Fruit fly (Drosophila melanogaster) whole organism, prepupa: ENCODE data around the gene Larp7.

Experiments
- CG10631 ChIP-seq: fragments of 200-800 bp; sonication (Bioruptor generic); optimal IDR thresholded peaks from 2 replicates; lab custom pipeline; 2016; ENCODE audit warnings: missing biosample characterization, missing genetic modification characterization
- CG8632 ChIP-seq: fragments of 200-800 bp; sonication (Bioruptor generic); optimal IDR thresholded peaks from 3 replicates; lab custom pipeline; 2016; ENCODE audit warnings: missing biosample characterization, missing genetic modification characterization
- Ets21C ChIP-seq: fragments of 200-800 bp; sonication (Bioruptor generic); optimal IDR thresholded peaks from 3 replicates; lab custom pipeline; 2016; ENCODE audit warnings: missing biosample characterization, missing genetic modification characterization
- Hr38 ChIP-seq: sonication (Bioruptor generic); optimal IDR thresholded peaks from 2 replicates; lab custom pipeline; 2016; ENCODE audit warnings: missing biosample characterization, missing genetic modification characterization
- Smox ChIP-seq: fragments of 200-800 bp; sonication (Bioruptor generic); optimal IDR thresholded peaks from 3 replicates; lab custom pipeline; 2016; ENCODE audit warnings: missing biosample characterization, missing genetic modification characterization
- Sox14 ChIP-seq: fragments of 200-800 bp; sonication (Bioruptor generic); optimal IDR thresholded peaks from 3 replicates; lab custom pipeline; 2016; ENCODE audit warnings: missing biosample characterization, missing genetic modification characterization
- Sox15 ChIP-seq: fragments of 200-800 bp; sonication (Bioruptor generic); optimal IDR thresholded peaks from 3 replicates; lab custom pipeline; 2016; ENCODE audit warnings: missing biosample characterization, missing genetic modification characterization
- cyc ChIP-seq: fragments of 200-800 bp; sonication (Bioruptor generic); optimal IDR thresholded peaks from 3 replicates; lab custom pipeline; 2016; ENCODE audit warnings: missing biosample characterization, missing genetic modification characterization
- dac ChIP-seq: fragments of 200-800 bp; sonication (Bioruptor generic); optimal IDR thresholded peaks from 2 replicates; lab custom pipeline; 2017; ENCODE audit warnings: missing biosample characterization, mild to moderate bottlenecking, missing genetic modification characterization
- esn ChIP-seq: fragments of 200-800 bp; sonication (Bioruptor generic); optimal IDR thresholded peaks from 2 replicates; lab custom pipeline; 2016; ENCODE audit warnings: missing biosample characterization, mild to moderate bottlenecking, missing genetic modification characterization, moderate library complexity
- fd85E ChIP-seq: fragments of 200-800 bp; sonication (Bioruptor generic); optimal IDR thresholded peaks from 3 replicates; lab custom pipeline; 2016; ENCODE audit warnings: missing biosample characterization, missing genetic modification characterization
- fkh ChIP-seq: fragments of 200-800 bp; sonication (Bioruptor generic); optimal IDR thresholded peaks from 3 replicates; lab custom pipeline; 2017; ENCODE audit warnings: missing biosample characterization, mild to moderate bottlenecking, missing genetic modification characterization, moderate library complexity

DNA sequence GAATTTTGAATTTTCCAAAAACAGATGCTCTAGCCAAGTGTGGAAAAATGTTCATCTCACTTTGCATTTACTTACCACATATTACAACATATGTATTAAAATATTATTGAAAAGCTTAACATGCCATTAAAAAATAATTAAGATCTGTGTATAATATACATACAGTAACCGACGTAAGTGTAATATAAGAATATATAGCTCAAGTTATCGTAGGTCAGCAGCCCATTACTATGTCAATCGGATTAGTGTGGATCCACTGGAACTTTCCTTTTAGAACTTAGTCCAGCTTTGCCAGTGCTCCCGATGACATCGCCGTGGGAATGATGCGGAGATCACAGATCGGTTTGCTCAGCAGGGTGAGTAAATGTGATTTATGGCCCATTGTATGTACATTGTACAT is 29.0 kb upstream of the Larp7 start, which contains the start of gene Obp8a:
- no peak for TF ChIP-seq fd85E
- no peak for TF ChIP-seq Smox
- TF ChIP-seq cyc (GFP tag; lab: Kevin White, UChicago), result no peak
- TF ChIP-seq CG10631 (GFP tag; lab: Kevin White, UChicago), result no peak
- TF ChIP-seq CG8632 (GFP tag; lab: Kevin White, UChicago), result no peak
- no peak for TF ChIP-seq fkh (GFP tag; lab: Kevin White, UChicago)
- no peak for TF ChIP-seq Sox15
- TF ChIP-seq Sox14 (GFP tag; lab: Kevin White, UChicago), result no peak
- TF ChIP-seq dac (GFP tag; lab: Kevin White, UChicago), result no peak
- TF ChIP-seq esn (GFP tag; lab: Kevin White, UChicago), result no peak
- TF ChIP-seq Ets21C (GFP tag; lab: Kevin White, UChicago), result no peak
- no peak for TF ChIP-seq Hr38 (GFP tag; lab: Kevin White, UChicago)
